Fruit fly (Drosophila melanogaster) whole organism, embryonic: ENCODE data around the gene Cln7.

ENCODE experiments used
- Asciz ChIP-seq: fragments of 200-800 bp; sonication (Bioruptor generic); optimal IDR thresholded peaks from 2 replicates; lab custom pipeline; 2017; ENCODE audit warnings: missing biosample characterization, mild to moderate bottlenecking, missing genetic modification characterization, missing genetic modification reagents
- BEAF-32 ChIP-seq: fragments of 200-800 bp; sonication (Bioruptor generic); optimal IDR thresholded peaks from 3 replicates; lab custom pipeline; 2017; ENCODE audit warnings: missing biosample characterization, missing genetic modification characterization, mild to moderate bottlenecking, moderate library complexity, missing genetic modification reagents
- BtbVII ChIP-seq: fragments of 200-800 bp; sonication (Bioruptor generic); optimal IDR thresholded peaks from 3 replicates; lab custom pipeline; 2017; ENCODE audit warnings: missing biosample characterization, mild to moderate bottlenecking, missing genetic modification characterization
- CG10209 ChIP-seq: fragments of 200-800 bp; sonication (Bioruptor generic); optimal IDR thresholded peaks from 3 replicates; lab custom pipeline; 2017; ENCODE audit warnings: missing biosample characterization, mild to moderate bottlenecking, missing genetic modification characterization, missing genetic modification reagents
- CG10366 ChIP-seq: fragments of 200-800 bp; sonication (Bioruptor generic); IDR thresholded peaks from 2 replicates; pipeline ENCODE4 v1.3.6; 2022; ENCODE audit warnings: missing biosample characterization, missing genetic modification characterization
- CG10543 ChIP-seq: fragments of 200-800 bp; sonication (Bioruptor generic); optimal IDR thresholded peaks from 3 replicates; lab custom pipeline; 2017; ENCODE audit warnings: missing biosample characterization, mild to moderate bottlenecking, missing genetic modification characterization, moderate library complexity
- CG10959 ChIP-seq: fragments of 200-800 bp; sonication (Bioruptor generic); IDR thresholded peaks from 2 replicates; pipeline ENCODE4 v1.3.6; 2022; ENCODE audit warnings: missing biosample characterization, missing genetic modification characterization
- CG11456 ChIP-seq: fragments of 200-800 bp; sonication (Bioruptor generic); IDR thresholded peaks from 3 replicates; pipeline ENCODE4 v1.3.6; 2022; ENCODE audit warnings: missing biosample characterization, missing genetic modification characterization
- CG12155 ChIP-seq: fragments of 200-800 bp; sonication (Bioruptor generic); optimal IDR thresholded peaks from 3 replicates; lab custom pipeline; 2016; ENCODE audit warnings: missing biosample characterization, missing genetic modification characterization
- CG14050 ChIP-seq: fragments of 200-800 bp; sonication (Bioruptor generic); IDR thresholded peaks from 3 replicates; pipeline ENCODE4 v1.3.6; 2022; ENCODE audit warnings: missing biosample characterization, missing genetic modification characterization
- CG14441 ChIP-seq: fragments of 200-800 bp; sonication (Bioruptor generic); IDR thresholded peaks from 2 replicates; pipeline ENCODE4 v1.3.6; 2022; ENCODE audit warnings: missing biosample characterization, missing genetic modification characterization
- CG14667 ChIP-seq: fragments of 200-800 bp; sonication (Bioruptor generic); IDR thresholded peaks from 2 replicates; pipeline ENCODE4 v1.3.6; 2022; ENCODE audit warnings: missing biosample characterization, missing genetic modification characterization
- CG16863 ChIP-seq: fragments of 200-800 bp; sonication (Bioruptor generic); optimal IDR thresholded peaks from 3 replicates; lab custom pipeline; 2016; ENCODE audit warnings: missing biosample characterization, missing genetic modification characterization
- CG17385 ChIP-seq: fragments of 200-800 bp; sonication (Bioruptor generic); optimal IDR thresholded peaks from 3 replicates; lab custom pipeline; 2018; ENCODE audit warnings: missing biosample characterization, mild to moderate bottlenecking, missing genetic modification characterization
- CG18011 ChIP-seq: fragments of 200-800 bp; sonication (Bioruptor generic); optimal IDR thresholded peaks from 2 replicates; lab custom pipeline; 2017; ENCODE audit warnings: missing biosample characterization, missing genetic modification characterization, mild to moderate bottlenecking, moderate library complexity, missing genotype
- CG2199 ChIP-seq: fragments of 200-800 bp; sonication (Bioruptor generic); IDR thresholded peaks from 3 replicates; pipeline ENCODE4 v1.3.6; 2022; ENCODE audit warnings: missing biosample characterization, missing genetic modification characterization
- CG6791 ChIP-seq: fragments of 200-800 bp; sonication (Bioruptor generic); IDR thresholded peaks from 3 replicates; pipeline ENCODE4 v1.3.6; 2022; ENCODE audit warnings: missing biosample characterization, missing genetic modification characterization; ENCODE audit not compliant: partially characterized antibody
- CG7372 ChIP-seq: fragments of 200-800 bp; sonication (Bioruptor generic); IDR thresholded peaks from 2 replicates; pipeline ENCODE4 v1.3.6; 2022; ENCODE audit warnings: missing biosample characterization, missing genetic modification characterization
- Camta ChIP-seq: fragments of 200-800 bp; sonication (Bioruptor generic); optimal IDR thresholded peaks from 2 replicates; lab custom pipeline; 2016; ENCODE audit warnings: missing biosample characterization, missing genetic modification characterization
- D19A ChIP-seq: fragments of 200-800 bp; optimal IDR thresholded peaks from 3 replicates; lab custom pipeline; 2019; ENCODE audit warnings: missing biosample characterization, mild to moderate bottlenecking, missing genetic modification characterization, moderate library complexity
- Hr39 ChIP-seq: fragments of >200 bp; optimal IDR thresholded peaks from 2 replicates; lab custom pipeline; 2017
- Hsf ChIP-seq: fragments of 200-800 bp; sonication (Bioruptor generic); optimal IDR thresholded peaks from 3 replicates; lab custom pipeline; 2016; ENCODE audit warnings: missing biosample characterization, missing genetic modification characterization
- MTF-1 ChIP-seq: fragments of 200-800 bp; sonication (Bioruptor generic); optimal IDR thresholded peaks from 2 replicates; lab custom pipeline; 2018; ENCODE audit warnings: missing biosample characterization, mild to moderate bottlenecking, missing genetic modification characterization, borderline replicate concordance
- Mad ChIP-seq: fragments of 200-800 bp; sonication (Bioruptor generic); optimal IDR thresholded peaks from 2 replicates; lab custom pipeline; 2016; ENCODE audit warnings: missing biosample characterization, missing genetic modification characterization
- Meics ChIP-seq: fragments of 200-800 bp; sonication (Bioruptor generic); optimal IDR thresholded peaks from 2 replicates; lab custom pipeline; 2017; ENCODE audit warnings: missing biosample characterization, mild to moderate bottlenecking, missing genetic modification characterization
- Nf-YA ChIP-seq: fragments of 200-800 bp; sonication (Bioruptor generic); IDR thresholded peaks from 2 replicates; pipeline ENCODE4 v1.3.6; 2022; ENCODE audit warnings: missing biosample characterization, missing genetic modification characterization
- Six4 ChIP-seq: fragments of 200-800 bp; sonication (Bioruptor generic); optimal IDR thresholded peaks from 2 replicates; lab custom pipeline; 2016; ENCODE audit warnings: missing biosample characterization, missing genetic modification characterization
- TFAM ChIP-seq: fragments of 200-800 bp; sonication (Bioruptor generic); optimal IDR thresholded peaks from 2 replicates; lab custom pipeline; 2017; ENCODE audit warnings: missing biosample characterization, missing genetic modification characterization, inconsistent platforms
- aop ChIP-seq: fragments of 200-800 bp; sonication (Bioruptor generic); IDR thresholded peaks from 2 replicates; pipeline ENCODE4 v1.3.6; 2022; ENCODE audit warnings: missing biosample characterization, missing genetic modification characterization
- az2 ChIP-seq: fragments of 200-800 bp; sonication (Bioruptor generic); optimal IDR thresholded peaks from 3 replicates; lab custom pipeline; 2016; ENCODE audit warnings: missing biosample characterization, missing genetic modification characterization
- cg ChIP-seq: fragments of 200-800 bp; sonication (Bioruptor generic); optimal IDR thresholded peaks from 3 replicates; lab custom pipeline; 2019; ENCODE audit warnings: missing biosample characterization, mild to moderate bottlenecking, missing genetic modification characterization, moderate library complexity
- dan ChIP-seq: fragments of 200-800 bp; sonication (Bioruptor generic); IDR thresholded peaks from 2 replicates; pipeline ENCODE4 v1.3.6; 2022; ENCODE audit warnings: missing biosample characterization, missing genetic modification characterization
- en ChIP-seq: fragments of 200-800 bp; sonication (Bioruptor generic); optimal IDR thresholded peaks from 2 replicates; lab custom pipeline; 2016; ENCODE audit warnings: missing biosample characterization, missing genetic modification characterization
- exex ChIP-seq: fragments of 200-800 bp; sonication (Bioruptor generic); optimal IDR thresholded peaks from 4 replicates; lab custom pipeline; 2018; ENCODE audit warnings: missing biosample characterization, mild to moderate bottlenecking, missing genetic modification characterization, moderate library complexity
- fd64A ChIP-seq: fragments of 200-800 bp; sonication (Bioruptor generic); optimal IDR thresholded peaks from 3 replicates; lab custom pipeline; 2018; ENCODE audit warnings: missing biosample characterization, mild to moderate bottlenecking, missing genetic modification characterization
- gt ChIP-seq: fragments of 200-800 bp; sonication (Bioruptor generic); IDR thresholded peaks from 2 replicates; pipeline ENCODE4 v1.3.6; 2022; ENCODE audit warnings: missing biosample characterization, missing genetic modification characterization
- hb ChIP-seq: fragments of 200-800 bp; sonication (Bioruptor generic); IDR thresholded peaks from 3 replicates; pipeline ENCODE4 v1.3.6; 2022; ENCODE audit warnings: missing biosample characterization, missing genetic modification characterization; ENCODE audit not compliant: partially characterized antibody
- insv ChIP-seq, 2 experiments: fragments of 200-800 bp; sonication (Bioruptor generic); optimal IDR thresholded peaks; 3 replicates each; lab custom pipeline; 2016 to 2018; ENCODE audit warnings: missing biosample characterization in 2 of 2, missing genetic modification characterization in 2 of 2
- lmd ChIP-seq: fragments of 200-800 bp; sonication (Bioruptor generic); IDR thresholded peaks from 2 replicates; pipeline ENCODE4 v1.3.6; 2022; ENCODE audit warnings: missing biosample characterization, missing genetic modification characterization
- mld ChIP-seq: fragments of 200-800 bp; sonication (Bioruptor generic); IDR thresholded peaks from 3 replicates; pipeline ENCODE4 v1.3.6; 2022; ENCODE audit warnings: missing biosample characterization, missing genetic modification characterization; ENCODE audit not compliant: partially characterized antibody
- nmo ChIP-seq: fragments of 200-800 bp; sonication (Bioruptor generic); optimal IDR thresholded peaks from 2 replicates; lab custom pipeline; 2018; ENCODE audit warnings: missing biosample characterization, mild to moderate bottlenecking, missing genetic modification characterization, moderate library complexity
- sc ChIP-seq, 3 experiments: fragments of >200 bp in 2 of 3; fragments of 200-800 bp in 1 of 3; sonication (Bioruptor generic) in 1 of 3; optimal IDR thresholded peaks; 2 replicates in 2 of 3; 3 replicates in 1 of 3; lab custom pipeline; 2017; ENCODE audit warnings: mild to moderate bottlenecking in 1 of 3, missing biosample characterization in 1 of 3, missing genetic modification characterization in 1 of 3, missing genetic modification reagents in 1 of 3
- schlank ChIP-seq: fragments of 200-800 bp; sonication (Bioruptor generic); optimal IDR thresholded peaks from 2 replicates; lab custom pipeline; 2018; ENCODE audit warnings: missing biosample characterization, mild to moderate bottlenecking, missing genetic modification characterization
- seq ChIP-seq: fragments of 200-800 bp; sonication (Bioruptor generic); IDR thresholded peaks from 2 replicates; pipeline ENCODE4 v1.3.6; 2022; ENCODE audit warnings: missing biosample characterization, missing genetic modification characterization
- sna ChIP-seq: fragments of 200-800 bp; sonication (Bioruptor generic); IDR thresholded peaks from 2 replicates; pipeline ENCODE4 v1.3.6; 2022; ENCODE audit warnings: missing biosample characterization, missing genetic modification characterization; ENCODE audit not compliant: partially characterized antibody
- stc ChIP-seq: fragments of 200-800 bp; sonication (Bioruptor generic); IDR thresholded peaks from 2 replicates; pipeline ENCODE4 v1.3.6; 2022; ENCODE audit warnings: missing biosample characterization, missing genetic modification characterization
- tgo ChIP-seq: fragments of 200-800 bp; sonication (Bioruptor generic); IDR thresholded peaks from 3 replicates; pipeline ENCODE4 v1.3.6; 2022; ENCODE audit warnings: missing biosample characterization, missing genetic modification characterization
- tin ChIP-seq: fragments of 200-800 bp; sonication (Bioruptor generic); optimal IDR thresholded peaks from 3 replicates; lab custom pipeline; 2016; ENCODE audit warnings: missing biosample characterization, missing genetic modification characterization
- tup ChIP-seq: fragments of 200-800 bp; sonication (Bioruptor generic); optimal IDR thresholded peaks from 2 replicates; lab custom pipeline; 2016; ENCODE audit warnings: missing biosample characterization, mild to moderate bottlenecking, missing genetic modification characterization, moderate library complexity
- wor ChIP-seq: fragments of 200-800 bp; sonication (Bioruptor generic); IDR thresholded peaks from 2 replicates; pipeline ENCODE4 v1.3.6; 2022; ENCODE audit warnings: missing biosample characterization, missing genetic modification characterization
- zfh2 ChIP-seq: fragments of 200-800 bp; sonication (Bioruptor generic); optimal IDR thresholded peaks from 2 replicates; lab custom pipeline; 2016; ENCODE audit warnings: missing biosample characterization, missing genetic modification characterization

The Cln7 gene

dm6 chr3L:7359827-7360323 is 14.9 kb upstream of the Cln7 start, which contains the start of gene pst (continued):
- TF ChIP-seq sna (GFP tag; lab: Robert Waterston, UW): no peak
- no peak for TF ChIP-seq CG10959 (GFP tag; lab: Robert Waterston, UW)
- TF ChIP-seq CG12155 (GFP tag; lab: Kevin White, UChicago): peak; percentile 96
- no peak for TF ChIP-seq Nf-YA (GFP tag; lab: Robert Waterston, UW)
- TF ChIP-seq zfh2 (GFP tag; lab: Kevin White, UChicago): no peak
- TF ChIP-seq CG6791 (GFP tag; lab: Robert Waterston, UW): no peak
- TF ChIP-seq dan: no peak
- TF ChIP-seq wor (GFP tag; lab: Robert Waterston, UW): no peak
- no peak for TF ChIP-seq hb
- no peak for TF ChIP-seq fd64A
- TF ChIP-seq Six4 (GFP tag; lab: Kevin White, UChicago): no peak
- no peak for TF ChIP-seq Mad
- TF ChIP-seq stc (GFP tag; lab: Robert Waterston, UW): no peak
- no peak for TF ChIP-seq tup
- no peak; the same call in 1 of the 2 replicates for TF ChIP-seq seq (GFP tag; lab: Robert Waterston, UW)
- TF ChIP-seq CG17385 (GFP tag; lab: Kevin White, UChicago): peak; percentile 50
- TF ChIP-seq gt (GFP tag; lab: Robert Waterston, UW): no peak
- TF ChIP-seq Camta (GFP tag; lab: Kevin White, UChicago): no peak
- TF ChIP-seq MTF-1 (GFP tag; lab: Kevin White, UChicago): peak; percentile 17
- TF ChIP-seq exex: peak; percentile 64
- TF ChIP-seq CG14667: no peak
- TF ChIP-seq CG10366 (GFP tag; lab: Robert Waterston, UW): no peak
- no peak for TF ChIP-seq schlank
- TF ChIP-seq Meics (GFP tag; lab: Kevin White, UChicago): no peak
- TF ChIP-seq nmo (GFP tag; lab: Kevin White, UChicago): no peak
- TF ChIP-seq CG11456 (GFP tag; lab: Robert Waterston, UW): peak; percentile 60; the same call in 1 of the 3 replicates
- no peak for TF ChIP-seq Hsf (GFP tag; lab: Kevin White, UChicago)
- TF ChIP-seq tin (GFP tag; lab: Kevin White, UChicago): no peak
- TF ChIP-seq D19A (tag; lab: Kevin White, UChicago): peak; percentile 14
- no peak for TF ChIP-seq insv (GFP tag; optimal IDR thresholded peaks at IDR 0.05; lab: Kevin White, UChicago)
- no peak for TF ChIP-seq CG16863 (GFP tag; lab: Kevin White, UChicago)
- TF ChIP-seq TFAM: no peak
- TF ChIP-seq CG10209: no peak
- no peak for TF ChIP-seq lmd (GFP tag; lab: Robert Waterston, UW)
- no peak for TF ChIP-seq Hr39 (lab: Kevin White, UChicago)
- no peak for TF ChIP-seq BEAF-32
- no peak for TF ChIP-seq CG14050 (GFP tag; lab: Robert Waterston, UW)
- no peak for TF ChIP-seq en (GFP tag; lab: Kevin White, UChicago)
- TF ChIP-seq CG14441: no peak
- 0 out of 3 replicates have a peak, but pooled peaks have one; percentile 35 for TF ChIP-seq mld (GFP tag; lab: Robert Waterston, UW)
- peak; percentile 59 for TF ChIP-seq CG10543 (GFP tag; lab: Kevin White, UChicago)
- no peak for TF ChIP-seq CG7372 (GFP tag; lab: Robert Waterston, UW)
- no peak for TF ChIP-seq az2 (GFP tag; lab: Kevin White, UChicago)
- TF ChIP-seq tgo (GFP tag; lab: Robert Waterston, UW): no peak
- TF ChIP-seq Asciz (GFP tag; lab: Kevin White, UChicago): peak; percentile 21
- no peak for TF ChIP-seq CG2199 (GFP tag; lab: Robert Waterston, UW)
- TF ChIP-seq sc (optimal IDR thresholded peaks at IDR 0.05; lab: Kevin White, UChicago): no peak
- no peak for TF ChIP-seq sc (GFP tag; optimal IDR thresholded peaks at IDR 0.05; lab: Kevin White, UChicago)
- no peak for TF ChIP-seq cg (GFP tag; lab: Kevin White, UChicago)
- TF ChIP-seq CG18011 (GFP tag; lab: Kevin White, UChicago): no peak
- TF ChIP-seq aop (GFP tag; lab: Robert Waterston, UW): no peak
- TF ChIP-seq BtbVII: no peak
